Fruit fly (Drosophila melanogaster) whole organism, adult: ENCODE results near the gene CG13084.
A peak's percentile ranks its signal among the peaks of the same experiment; 100 is the strongest.

ENCODE experiments used
- CG11617 ChIP-seq: fragments of 200-800 bp; sonication (Bioruptor generic); optimal IDR thresholded peaks from 2 replicates; lab custom pipeline; 2017; ENCODE audit warnings: mild to moderate bottlenecking, missing biosample characterization, missing genetic modification reagents, missing genetic modification characterization
- CG12768 ChIP-seq: fragments of 200-800 bp; sonication (Bioruptor generic); optimal IDR thresholded peaks from 2 replicates; lab custom pipeline; 2017; ENCODE audit warnings: missing biosample characterization, missing genetic modification characterization, mild to moderate bottlenecking, moderate library complexity, missing genetic modification reagents
- CG14711 ChIP-seq: fragments of 200-800 bp; sonication (Bioruptor generic); optimal IDR thresholded peaks from 2 replicates; lab custom pipeline; 2018; ENCODE audit warnings: missing biosample characterization, mild to moderate bottlenecking, missing genetic modification characterization, moderate library complexity
- CG1620 ChIP-seq: fragments of 200-800 bp; sonication (Bioruptor generic); optimal IDR thresholded peaks from 2 replicates; lab custom pipeline; 2016; ENCODE audit warnings: missing biosample characterization, missing genetic modification characterization
- CG33017 ChIP-seq: fragments of 200-800 bp; sonication (Bioruptor generic); optimal IDR thresholded peaks from 2 replicates; lab custom pipeline; 2018; ENCODE audit warnings: missing biosample characterization, mild to moderate bottlenecking, missing genetic modification characterization, moderate library complexity
- CG5204 ChIP-seq: fragments of 200-800 bp; sonication (Bioruptor generic); optimal IDR thresholded peaks from 2 replicates; lab custom pipeline; 2016; ENCODE audit warnings: missing biosample characterization, missing genetic modification characterization
- CG7045 ChIP-seq: fragments of 200-800 bp; sonication (Bioruptor generic); optimal IDR thresholded peaks from 2 replicates; lab custom pipeline; 2017; ENCODE audit warnings: missing biosample characterization, mild to moderate bottlenecking, missing genetic modification characterization
- CG7101 ChIP-seq: fragments of 200-800 bp; sonication (Bioruptor generic); optimal IDR thresholded peaks from 2 replicates; lab custom pipeline; 2018; ENCODE audit warnings: missing biosample characterization, mild to moderate bottlenecking, missing genetic modification characterization, moderate library complexity
- Clk ChIP-seq: fragments of 200-800 bp; sonication (Bioruptor generic); optimal IDR thresholded peaks from 2 replicates; lab custom pipeline; 2017; ENCODE audit warnings: missing biosample characterization, missing genetic modification characterization
- Crg-1 ChIP-seq: fragments of 200-800 bp; sonication (Bioruptor generic); optimal IDR thresholded peaks from 2 replicates; lab custom pipeline; 2016; ENCODE audit warnings: missing biosample characterization, missing genetic modification characterization
- Hr96 ChIP-seq: fragments of 200-800 bp; sonication (Bioruptor generic); optimal IDR thresholded peaks from 2 replicates; lab custom pipeline; 2016; ENCODE audit warnings: missing biosample characterization, missing genetic modification characterization
- Mnt ChIP-seq: fragments of 200-800 bp; sonication (Bioruptor generic); optimal IDR thresholded peaks from 2 replicates; lab custom pipeline; 2016; ENCODE audit warnings: missing biosample characterization, mild to moderate bottlenecking, missing genetic modification characterization
- bab1 ChIP-seq: fragments of 200-800 bp; sonication (Bioruptor generic); optimal IDR thresholded peaks from 3 replicates; lab custom pipeline; 2019; ENCODE audit warnings: missing biosample characterization, mild to moderate bottlenecking, missing genetic modification characterization, moderate library complexity
- cic ChIP-seq: fragments of 200-800 bp; sonication (Bioruptor generic); optimal IDR thresholded peaks from 2 replicates; lab custom pipeline; 2017; ENCODE audit warnings: missing biosample characterization, mild to moderate bottlenecking, missing genetic modification characterization, moderate library complexity
- cnc ChIP-seq, 2 experiments: fragments of >200 bp; optimal IDR thresholded peaks; 2 replicates each; lab custom pipeline; 2017
- kay ChIP-seq: fragments of 200-800 bp; sonication (Bioruptor generic); peaks from one replicate; lab custom pipeline; 2016; ENCODE audit warnings: missing biosample characterization, missing genetic modification characterization, borderline replicate concordance
- ovo ChIP-seq: fragments of 200-800 bp; sonication (Bioruptor generic); optimal IDR thresholded peaks from 2 replicates; lab custom pipeline; 2016; ENCODE audit warnings: missing biosample characterization, missing genetic modification characterization
- pad ChIP-seq: fragments of 200-800 bp; sonication (Bioruptor generic); optimal IDR thresholded peaks from 3 replicates; lab custom pipeline; 2017; ENCODE audit warnings: missing biosample characterization, missing genetic modification characterization, mild to moderate bottlenecking, moderate library complexity, missing genetic modification reagents
- tj ChIP-seq: fragments of 200-800 bp; sonication (Bioruptor generic); optimal IDR thresholded peaks from 3 replicates; lab custom pipeline; 2017; ENCODE audit warnings: missing biosample characterization, mild to moderate bottlenecking, missing genetic modification characterization, moderate library complexity
- toe ChIP-seq: fragments of 200-800 bp; sonication (Bioruptor generic); optimal IDR thresholded peaks from 2 replicates; lab custom pipeline; 2016; ENCODE audit warnings: missing biosample characterization, missing genetic modification characterization

CG13084 gene

dm6 chr2L:19441791-19442190 is 42.9 kb upstream of the CG13084 start, which contains the start of gene RanGAP:
Gene RanGAP, plus strand, starts transcription at chr2L:19441959.
- TF ChIP-seq ovo (GFP tag; lab: Kevin White, UChicago) (no peak), cnc (optimal IDR thresholded peaks at IDR 0.05; lab: Kevin White, UChicago) (no peak), kay (GFP tag; lab: Kevin White, UChicago) (peak; percentile 49), CG7045 (GFP tag; lab: Kevin White, UChicago) (peak; percentile 10), CG5204 (GFP tag; lab: Kevin White, UChicago) (no peak)

dm6 chr2L:19442627-19443026 is 42.1 kb upstream of the CG13084 start, which contains the start of gene CG10237:
Gene CG10237, minus strand, starts transcription at chr2L:19442727.
- TF ChIP-seq cnc (optimal IDR thresholded peaks at IDR 0.05; lab: Kevin White, UChicago) (no peak), CG12768 (peak; percentile 60)

- TF ChIP-seq bab1 (GFP tag; lab: Kevin White, UChicago) (peak; percentile 91), CG7101 (tag; lab: Kevin White, UChicago) (peak; percentile 92), CG5204 (GFP tag; lab: Kevin White, UChicago) (peak; percentile 96), pad (GFP tag; lab: Kevin White, UChicago) (peak; percentile 88), cnc (optimal IDR thresholded peaks at IDR 0.05; lab: Kevin White, UChicago) (no peak), CG12768 (peak; percentile 95), CG33017 (tag; lab: Kevin White, UChicago) (peak; percentile 85), toe (GFP tag; lab: Kevin White, UChicago) (peak; percentile 98), kay (GFP tag; lab: Kevin White, UChicago) (no peak), CG7045 (GFP tag; lab: Kevin White, UChicago) (peak; percentile 90), Clk (GFP tag; lab: Kevin White, UChicago) (peak; percentile 96), tj (GFP tag; lab: Kevin White, UChicago) (peak; percentile 94), Mnt (peak; percentile 91), Crg-1 (GFP tag; lab: Kevin White, UChicago) (peak; percentile 98), cic (GFP tag; lab: Kevin White, UChicago) (peak; percentile 79), CG1620 (GFP tag; lab: Kevin White, UChicago) (peak; percentile 98), Hr96 (GFP tag; lab: Kevin White, UChicago) (peak; percentile 96), CG14711 (tag; lab: Kevin White, UChicago) (peak; percentile 96), CG11617 (GFP tag; lab: Kevin White, UChicago) (peak; percentile 95), ovo (GFP tag; lab: Kevin White, UChicago) (peak; percentile 92)
These were observed 40.0 kb upstream of the CG13084 start, which contains the start of gene Hs2st for dm6 chr2L:19444734-19445140. Gene Hs2st, minus strand, starts transcription at chr2L:19444750.

- TF ChIP-seq cnc (optimal IDR thresholded peaks at IDR 0.05; lab: Kevin White, UChicago) (no peak), tj (GFP tag; lab: Kevin White, UChicago) (peak; percentile 52), CG14711 (tag; lab: Kevin White, UChicago) (peak; percentile 20), CG5204 (GFP tag; lab: Kevin White, UChicago) (no peak), CG33017 (tag; lab: Kevin White, UChicago) (no peak), Mnt (peak; percentile 67), cic (GFP tag; lab: Kevin White, UChicago) (peak; percentile 16)
These were observed 32.0 kb upstream of the CG13084 start for dm6 chr2L:19452535-19453317.

- TF ChIP-seq CG5204 (GFP tag; lab: Kevin White, UChicago) (peak; percentile 26), CG11617 (GFP tag; lab: Kevin White, UChicago) (no peak), CG12768 (no peak), ovo (GFP tag; lab: Kevin White, UChicago) (no peak), Mnt (peak; percentile 59), kay (GFP tag; lab: Kevin White, UChicago) (no peak), cic (GFP tag; lab: Kevin White, UChicago) (no peak), cnc (optimal IDR thresholded peaks at IDR 0.05; lab: Kevin White, UChicago) (no peak), Hr96 (GFP tag; lab: Kevin White, UChicago) (no peak), CG1620 (GFP tag; lab: Kevin White, UChicago) (peak; percentile 30), CG33017 (tag; lab: Kevin White, UChicago) (no peak), CG7101 (tag; lab: Kevin White, UChicago) (peak; percentile 33), toe (GFP tag; lab: Kevin White, UChicago) (peak; percentile 8), tj (GFP tag; lab: Kevin White, UChicago) (no peak), CG7045 (GFP tag; lab: Kevin White, UChicago) (no peak), Clk (GFP tag; lab: Kevin White, UChicago) (no peak), Crg-1 (GFP tag; lab: Kevin White, UChicago) (no peak), pad (GFP tag; lab: Kevin White, UChicago) (peak; percentile 21), bab1 (GFP tag; lab: Kevin White, UChicago) (peak; percentile 57), CG14711 (tag; lab: Kevin White, UChicago) (peak; percentile 11)
These were observed 31.3 kb upstream of the CG13084 start, which contains the start of gene Top2 for dm6 chr2L:19453381-19453780. Gene Top2, minus strand, starts transcription at chr2L:19453490.
